Fruit fly (Drosophila melanogaster) whole organism, embryonic: ENCODE results near the gene CG4452.
A peak's percentile ranks its signal among the peaks of the same experiment; 100 is the strongest.

Experiments
- BEAF-32 ChIP-seq: fragments of 200-800 bp; sonication (Bioruptor generic); optimal IDR thresholded peaks from 3 replicates; lab custom pipeline; 2017; ENCODE audit warnings: missing biosample characterization, missing genetic modification characterization, mild to moderate bottlenecking, moderate library complexity, missing genetic modification reagents
- Bgb ChIP-seq: fragments of 200-800 bp; sonication (Bioruptor generic); IDR thresholded peaks from 2 replicates; pipeline ENCODE4 v1.3.6; 2022; ENCODE audit warnings: missing biosample characterization, missing genetic modification characterization; ENCODE audit not compliant: partially characterized antibody
- CG10147 ChIP-seq: fragments of 200-800 bp; sonication (Bioruptor generic); optimal IDR thresholded peaks from 2 replicates; lab custom pipeline; 2019; ENCODE audit warnings: missing biosample characterization, mild to moderate bottlenecking, missing genetic modification characterization, moderate library complexity
- CG10431 ChIP-seq: fragments of 200-800 bp; sonication (Bioruptor generic); optimal IDR thresholded peaks from 3 replicates; lab custom pipeline; 2018; ENCODE audit warnings: missing biosample characterization, mild to moderate bottlenecking, missing genetic modification characterization
- CG10543 ChIP-seq: fragments of 200-800 bp; sonication (Bioruptor generic); optimal IDR thresholded peaks from 3 replicates; lab custom pipeline; 2017; ENCODE audit warnings: missing biosample characterization, mild to moderate bottlenecking, missing genetic modification characterization, moderate library complexity
- CG10979 ChIP-seq: fragments of 200-800 bp; sonication (Bioruptor generic); optimal IDR thresholded peaks from 2 replicates; lab custom pipeline; 2018; ENCODE audit warnings: missing biosample characterization, mild to moderate bottlenecking, missing genetic modification characterization, moderate library complexity
- CG13287 ChIP-seq: fragments of 200-800 bp; sonication (Bioruptor generic); IDR thresholded peaks from 2 replicates; pipeline ENCODE4 v1.3.6; 2022; ENCODE audit warnings: missing biosample characterization, missing genetic modification characterization; ENCODE audit not compliant: partially characterized antibody
- CG13296 ChIP-seq: fragments of 200-800 bp; sonication (Bioruptor generic); optimal IDR thresholded peaks from 3 replicates; lab custom pipeline; 2018; ENCODE audit warnings: missing biosample characterization, mild to moderate bottlenecking, missing genetic modification characterization
- CG13424 ChIP-seq: fragments of 200-800 bp; sonication (Bioruptor generic); optimal IDR thresholded peaks from 2 replicates; lab custom pipeline; 2019; ENCODE audit warnings: missing biosample characterization, mild to moderate bottlenecking, missing genetic modification characterization, moderate library complexity
- CG13894 ChIP-seq: fragments of 200-800 bp; sonication (Bioruptor generic); optimal IDR thresholded peaks from 3 replicates; lab custom pipeline; 2018; ENCODE audit warnings: missing biosample characterization, mild to moderate bottlenecking, missing genetic modification characterization, moderate library complexity
- CG14014 ChIP-seq: fragments of 200-800 bp; sonication (Bioruptor generic); IDR thresholded peaks from 2 replicates; pipeline ENCODE4 v1.3.6; 2022; ENCODE audit warnings: missing biosample characterization, missing genetic modification characterization
- CG14050 ChIP-seq: fragments of 200-800 bp; sonication (Bioruptor generic); IDR thresholded peaks from 3 replicates; pipeline ENCODE4 v1.3.6; 2022; ENCODE audit warnings: missing biosample characterization, missing genetic modification characterization
- CG15269 ChIP-seq: fragments of 200-800 bp; sonication (Bioruptor generic); optimal IDR thresholded peaks from 2 replicates; lab custom pipeline; 2018; ENCODE audit warnings: missing biosample characterization, mild to moderate bottlenecking, missing genetic modification characterization, moderate library complexity
- CG15514 ChIP-seq: fragments of 200-800 bp; sonication (Bioruptor generic); optimal IDR thresholded peaks from 3 replicates; lab custom pipeline; 2017; ENCODE audit warnings: missing biosample characterization, missing genetic modification characterization, mild to moderate bottlenecking, moderate library complexity, missing genetic modification reagents
- CG17361 ChIP-seq: fragments of 200-800 bp; sonication (Bioruptor generic); IDR thresholded peaks from 3 replicates; pipeline ENCODE4 v1.3.6; 2022; ENCODE audit warnings: missing biosample characterization, missing genetic modification characterization
- CG17385 ChIP-seq: fragments of 200-800 bp; sonication (Bioruptor generic); optimal IDR thresholded peaks from 3 replicates; lab custom pipeline; 2018; ENCODE audit warnings: missing biosample characterization, mild to moderate bottlenecking, missing genetic modification characterization
- CG18619 ChIP-seq: fragments of 200-800 bp; sonication (Bioruptor generic); optimal IDR thresholded peaks from 3 replicates; lab custom pipeline; 2017; ENCODE audit warnings: missing biosample characterization, mild to moderate bottlenecking, missing genetic modification characterization
- CG18764 ChIP-seq: fragments of 200-800 bp; sonication (Bioruptor generic); optimal IDR thresholded peaks from 3 replicates; lab custom pipeline; 2016; ENCODE audit warnings: missing biosample characterization, missing genetic modification characterization
- CG3281 ChIP-seq: fragments of 200-800 bp; sonication (Bioruptor generic); optimal IDR thresholded peaks from 3 replicates; lab custom pipeline; 2017; ENCODE audit warnings: missing biosample characterization, mild to moderate bottlenecking, missing genetic modification characterization
- CG43689 ChIP-seq: fragments of 200-800 bp; sonication (Bioruptor generic); IDR thresholded peaks from 2 replicates; pipeline ENCODE4 v1.3.6; 2022; ENCODE audit warnings: missing biosample characterization, missing genetic modification characterization
- CG4424 ChIP-seq: fragments of 200-800 bp; sonication (Bioruptor generic); optimal IDR thresholded peaks from 3 replicates; lab custom pipeline; 2016; ENCODE audit warnings: missing biosample characterization, missing genetic modification characterization
- CG6254 ChIP-seq: fragments of 200-800 bp; sonication (Bioruptor generic); optimal IDR thresholded peaks from 3 replicates; lab custom pipeline; 2017; ENCODE audit warnings: mild to moderate bottlenecking, missing biosample characterization, missing genetic modification reagents, missing genetic modification characterization
- CG6813 ChIP-seq: fragments of 200-800 bp; sonication (Bioruptor generic); optimal IDR thresholded peaks from 2 replicates; lab custom pipeline; 2017; ENCODE audit warnings: missing biosample characterization, missing genetic modification characterization, mild to moderate bottlenecking, moderate library complexity, missing genetic modification reagents
- CG7928 ChIP-seq: fragments of 200-800 bp; sonication (Bioruptor generic); optimal IDR thresholded peaks from 2 replicates; lab custom pipeline; 2017; ENCODE audit warnings: missing biosample characterization, mild to moderate bottlenecking, missing genetic modification characterization
- CG7987 ChIP-seq: fragments of 200-800 bp; sonication (Bioruptor generic); optimal IDR thresholded peaks from 2 replicates; lab custom pipeline; 2018; ENCODE audit warnings: missing biosample characterization, mild to moderate bottlenecking, missing genetic modification characterization, moderate library complexity
- CG9817 ChIP-seq: fragments of 200-800 bp; sonication (Bioruptor generic); optimal IDR thresholded peaks from 2 replicates; lab custom pipeline; 2018; ENCODE audit warnings: missing biosample characterization, mild to moderate bottlenecking, missing genetic modification characterization, moderate library complexity
- Fer3 ChIP-seq: fragments of 200-800 bp; sonication (Bioruptor generic); optimal IDR thresholded peaks from 2 replicates; lab custom pipeline; 2018; ENCODE audit warnings: missing biosample characterization, mild to moderate bottlenecking, missing genetic modification characterization, moderate library complexity
- H15 ChIP-seq: fragments of 200-800 bp; sonication (Bioruptor generic); IDR thresholded peaks from 3 replicates; pipeline ENCODE4 v1.3.6; 2022; ENCODE audit warnings: missing biosample characterization, missing genetic modification characterization
- Nf-YB ChIP-seq: fragments of 200-800 bp; sonication (Bioruptor generic); optimal IDR thresholded peaks from 3 replicates; lab custom pipeline; 2019; ENCODE audit warnings: missing biosample characterization, mild to moderate bottlenecking, missing genetic modification characterization, moderate library complexity
- Pdp1 ChIP-seq, 2 experiments: fragments of 200-800 bp; sonication (Bioruptor generic); optimal IDR thresholded peaks; 3 replicates each; lab custom pipeline; 2016; ENCODE audit warnings: missing biosample characterization in 2 of 2, missing genetic modification characterization in 2 of 2, mild to moderate bottlenecking in 1 of 2, moderate library complexity in 1 of 2
- Sox102F ChIP-seq: fragments of 200-800 bp; sonication (Bioruptor generic); optimal IDR thresholded peaks from 2 replicates; lab custom pipeline; 2018; ENCODE audit warnings: missing biosample characterization, mild to moderate bottlenecking, missing genetic modification characterization, moderate library complexity
- Usf ChIP-seq: fragments of 200-800 bp; sonication (Bioruptor generic); optimal IDR thresholded peaks from 2 replicates; lab custom pipeline; 2017; ENCODE audit warnings: missing genotype, missing biosample characterization, missing genetic modification characterization
- Xrp1 ChIP-seq: fragments of 200-800 bp; sonication (Bioruptor generic); IDR thresholded peaks from 2 replicates; pipeline ENCODE4 v1.3.6; 2022; ENCODE audit warnings: missing biosample characterization, missing genetic modification characterization
- abd-A ChIP-seq: fragments of 200-800 bp; sonication (Bioruptor generic); optimal IDR thresholded peaks from 3 replicates; lab custom pipeline; 2019; ENCODE audit warnings: missing biosample characterization, mild to moderate bottlenecking, missing genetic modification characterization, moderate library complexity
- ato ChIP-seq: fragments of 200-800 bp; sonication (Bioruptor generic); IDR thresholded peaks from 2 replicates; pipeline ENCODE4 v1.3.6; 2022; ENCODE audit warnings: missing biosample characterization, missing genetic modification characterization; ENCODE audit not compliant: partially characterized antibody
- bowl ChIP-seq: fragments of 200-800 bp; sonication (Bioruptor generic); IDR thresholded peaks from 2 replicates; pipeline ENCODE4 v1.3.6; 2022; ENCODE audit warnings: missing biosample characterization, missing genetic modification characterization
- bsh ChIP-seq, 2 experiments: fragments of 200-800 bp; sonication (Bioruptor generic); optimal IDR thresholded peaks; 2 replicates each; lab custom pipeline; 2017 to 2018; ENCODE audit warnings: mild to moderate bottlenecking in 2 of 2, missing biosample characterization in 2 of 2, missing genetic modification characterization in 2 of 2, moderate library complexity in 1 of 2
- cato ChIP-seq: fragments of 200-800 bp; sonication (Bioruptor generic); optimal IDR thresholded peaks from 2 replicates; lab custom pipeline; 2016; ENCODE audit warnings: missing biosample characterization, missing genetic modification characterization, borderline replicate concordance
- chif ChIP-seq, 2 experiments: fragments of 200-800 bp; sonication (Bioruptor generic); optimal IDR thresholded peaks; 3 replicates each; lab custom pipeline; 2016; ENCODE audit warnings: missing biosample characterization in 2 of 2, missing genetic modification characterization in 2 of 2
- crp ChIP-seq, 2 experiments: fragments of 200-800 bp; sonication (Bioruptor generic); optimal IDR thresholded peaks; 2 replicates in 1 of 2; 3 replicates in 1 of 2; lab custom pipeline; 2017; ENCODE audit warnings: missing biosample characterization in 2 of 2, missing genetic modification characterization in 2 of 2, mild to moderate bottlenecking in 1 of 2, moderate library complexity in 1 of 2
- inv ChIP-seq: fragments of 200-800 bp; sonication (Bioruptor generic); IDR thresholded peaks from 2 replicates; pipeline ENCODE4 v1.3.6; 2022; ENCODE audit warnings: missing biosample characterization, missing genetic modification characterization; ENCODE audit not compliant: partially characterized antibody
- kay ChIP-seq: fragments of 200-800 bp; sonication (Bioruptor generic); optimal IDR thresholded peaks from 2 replicates; lab custom pipeline; 2016; ENCODE audit warnings: missing biosample characterization, missing genetic modification characterization
- lilli ChIP-seq: fragments of 200-800 bp; sonication (Bioruptor generic); optimal IDR thresholded peaks from 3 replicates; lab custom pipeline; 2016; ENCODE audit warnings: missing biosample characterization, missing genetic modification characterization
- tll ChIP-seq, 2 experiments: fragments of 200-800 bp in 1 of 2; fragments of >200 bp in 1 of 2; sonication (Bioruptor generic) in 1 of 2; optimal IDR thresholded peaks; 2 replicates each; lab custom pipeline; 2017 to 2019; ENCODE audit warnings: missing biosample characterization in 2 of 2, missing genetic modification characterization in 2 of 2, mild to moderate bottlenecking in 1 of 2, moderate library complexity in 1 of 2
- vfl ChIP-seq: fragments of 200-800 bp; sonication (Bioruptor generic); optimal IDR thresholded peaks from 2 replicates; lab custom pipeline; 2016; ENCODE audit warnings: missing biosample characterization, missing genetic modification characterization
- wdn ChIP-seq: fragments of 200-800 bp; sonication (Bioruptor generic); IDR thresholded peaks from 2 replicates; pipeline ENCODE4 v1.3.6; 2022; ENCODE audit warnings: missing biosample characterization, missing genetic modification characterization
- zfh2 ChIP-seq: fragments of 200-800 bp; sonication (Bioruptor generic); optimal IDR thresholded peaks from 2 replicates; lab custom pipeline; 2016; ENCODE audit warnings: missing biosample characterization, missing genetic modification characterization

The CG4452 gene

DNA sequence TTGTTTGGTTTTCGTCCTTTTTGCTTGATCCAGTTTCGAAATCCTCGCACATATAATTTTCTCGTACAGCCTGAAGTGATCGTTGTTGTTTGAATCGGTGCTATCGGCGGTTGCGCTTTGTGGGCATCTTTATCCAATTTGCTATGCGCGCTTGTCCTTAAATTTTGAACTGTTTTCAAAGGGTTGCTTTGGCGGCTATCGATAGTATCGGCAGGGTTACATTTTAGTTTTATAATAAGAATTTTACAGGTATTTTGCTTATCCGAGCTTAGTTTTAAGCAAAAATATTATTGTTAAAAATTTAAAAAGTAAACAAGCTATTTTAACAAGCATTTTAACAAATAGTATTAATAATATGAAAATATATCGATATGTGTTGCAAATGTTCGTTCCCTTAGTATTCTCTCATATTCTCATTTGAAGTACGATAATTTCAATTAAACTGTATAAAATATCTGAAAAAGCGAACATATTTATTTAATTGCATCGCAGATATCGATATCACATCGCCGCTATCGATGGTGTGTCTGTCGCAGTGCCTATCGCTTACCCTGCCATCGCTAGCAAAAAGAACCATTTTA is at the start of gene CG4452, which contains the start of gene Klp67A (continued):
- TF ChIP-seq CG7928 (GFP tag; lab: Kevin White, UChicago) (peak; percentile 12), Bgb (GFP tag; lab: Robert Waterston, UW) (peak; percentile 88), crp (GFP tag; optimal IDR thresholded peaks at IDR 0.05; lab: Kevin White, UChicago) (peak in 1 of 2 experiments; percentile 27), CG10431 (no peak), bowl (GFP tag; lab: Robert Waterston, UW) (no peak), CG6813 (GFP tag; lab: Kevin White, UChicago) (no peak), CG4424 (GFP tag; lab: Kevin White, UChicago) (peak; percentile 50), CG7987 (GFP tag; lab: Kevin White, UChicago) (no peak), CG15269 (peak; percentile 0), BEAF-32 (GFP tag; lab: Kevin White, UChicago) (peak; percentile 98), CG13296 (GFP tag; lab: Kevin White, UChicago) (peak; percentile 17), tll (GFP tag; optimal IDR thresholded peaks at IDR 0.05; lab: Kevin White, UChicago) (peak in 1 of 2 experiments; percentile 22), abd-A (tag; lab: Kevin White, UChicago) (no peak), bsh (GFP tag; optimal IDR thresholded peaks at IDR 0.05; lab: Kevin White, UChicago) (peak in 1 of 2 experiments; percentile 23), Nf-YB (GFP tag; lab: Kevin White, UChicago) (no peak), CG13287 (GFP tag; lab: Robert Waterston, UW) (peak; percentile 89), CG17361 (peak; percentile 78; the same call in 2 of the 3 replicates), CG43689 (GFP tag; lab: Robert Waterston, UW) (no peak), CG10543 (GFP tag; lab: Kevin White, UChicago) (peak; percentile 28), CG3281 (peak; percentile 29), Fer3 (tag; lab: Kevin White, UChicago) (peak; percentile 5), CG9817 (tag; lab: Kevin White, UChicago) (peak; percentile 43), lilli (GFP tag; lab: Kevin White, UChicago) (peak; percentile 58), zfh2 (GFP tag; lab: Kevin White, UChicago) (peak; percentile 25), CG13894 (tag; lab: Kevin White, UChicago) (peak; percentile 32), vfl (GFP tag; lab: Kevin White, UChicago) (peak; percentile 61), CG17385 (GFP tag; lab: Kevin White, UChicago) (peak; percentile 5), CG10979 (peak; percentile 22), CG10147 (GFP tag; lab: Kevin White, UChicago) (peak; percentile 42), H15 (no peak), wdn (no peak), CG14014 (GFP tag; lab: Robert Waterston, UW) (peak; percentile 10; the same call in 1 of the 2 replicates), CG14050 (0 out of 3 replicates have a peak, but pooled peaks have one; percentile 9), kay (GFP tag; lab: Kevin White, UChicago) (peak; percentile 39), ato (GFP tag; lab: Robert Waterston, UW) (peak; percentile 75), CG18619 (GFP tag; lab: Kevin White, UChicago) (peak; percentile 17), Xrp1 (GFP tag; lab: Robert Waterston, UW) (peak; percentile 23; the same call in 1 of the 2 replicates), cato (GFP tag; lab: Kevin White, UChicago) (peak; percentile 36), CG6254 (GFP tag; lab: Kevin White, UChicago) (no peak), CG18764 (peak; percentile 17), Pdp1 (GFP tag; optimal IDR thresholded peaks at IDR 0.05; lab: Kevin White, UChicago) (peak in 1 of 2 experiments; percentile 21), CG15514 (GFP tag; lab: Kevin White, UChicago) (peak; percentile 74), chif (GFP tag; optimal IDR thresholded peaks at IDR 0.05; lab: Kevin White, UChicago) (peak in 1 of 2 experiments; percentile 15), Usf (GFP tag; lab: Kevin White, UChicago) (no peak), Sox102F (no peak), inv (GFP tag; lab: Robert Waterston, UW) (peak; percentile 89), CG13424 (tag; lab: Kevin White, UChicago) (peak; percentile 54)
